Worm (Caenorhabditis elegans) whole organism, L1 larva: ENCODE results near the gene C25H3.15.

ENCODE experiments used
- C04F5.9 ChIP-seq: sonication (generic microtip); optimal IDR thresholded peaks from 2 replicates; lab custom pipeline; 2016; ENCODE audit warnings: missing genetic modification characterization, missing compliant biosample characterization
- C16A3.4 ChIP-seq: fragments of 150-350 bp; optimal IDR thresholded peaks from 2 replicates; lab custom pipeline; 2014; ENCODE audit warnings: missing biosample characterization, missing genetic modification characterization
- C34B4.2 ChIP-seq: sonication (generic microtip); optimal IDR thresholded peaks from 2 replicates; lab custom pipeline; 2017; ENCODE audit warnings: mild to moderate bottlenecking, missing genetic modification characterization, missing compliant biosample characterization
- F16B12.6 ChIP-seq: fragments of 150-350 bp; optimal IDR thresholded peaks from 2 replicates; lab custom pipeline; 2014; ENCODE audit warnings: missing biosample characterization, missing genetic modification characterization
- aly-2 ChIP-seq: fragments of 150-350 bp; optimal IDR thresholded peaks from 2 replicates; lab custom pipeline; 2014; ENCODE audit warnings: missing biosample characterization, missing genetic modification characterization
- ama-1 ChIP-seq: fragments of 150-350 bp; optimal IDR thresholded peaks from 2 replicates; lab custom pipeline; 2014
- ceh-8 ChIP-seq: fragments of 200-800 bp; sonication (Bioruptor generic); optimal IDR thresholded peaks from 2 replicates; lab custom pipeline; 2018; ENCODE audit warnings: mild to moderate bottlenecking, missing genetic modification characterization, moderate library complexity, missing compliant biosample characterization
- ceh-82 ChIP-seq, 3 experiments: fragments of 150-350 bp in 1 of 3; sonication (generic microtip) in 2 of 3; optimal IDR thresholded peaks; 2 replicates each; lab custom pipeline; 2014 to 2017; ENCODE audit warnings: missing biosample characterization in 3 of 3, missing genetic modification characterization in 3 of 3
- ces-1 ChIP-seq: fragments of 150-350 bp; optimal IDR thresholded peaks from 2 replicates; lab custom pipeline; 2014; ENCODE audit warnings: missing biosample characterization, missing genetic modification reagents, missing genetic modification characterization
- dsc-1 ChIP-seq: sonication (generic microtip); optimal IDR thresholded peaks from 2 replicates; lab custom pipeline; 2016; ENCODE audit warnings: mild to moderate bottlenecking, missing genetic modification characterization, missing compliant biosample characterization
- egl-27 ChIP-seq, 2 experiments: fragments of 150-350 bp in 1 of 2; sonication (generic microtip); optimal IDR thresholded peaks; 3 replicates each; lab custom pipeline; 2017 to 2018; ENCODE audit warnings: missing biosample characterization in 2 of 2, missing genetic modification characterization in 2 of 2, missing genetic modification reagents in 2 of 2
- elt-2 ChIP-seq: sonication (generic microtip); optimal IDR thresholded peaks from 2 replicates; lab custom pipeline; 2016; ENCODE audit warnings: missing genetic modification characterization, mild to moderate bottlenecking, inconsistent platforms, missing compliant biosample characterization, missing genetic modification reagents
- fkh-10 ChIP-seq: sonication (generic microtip); optimal IDR thresholded peaks from 2 replicates; lab custom pipeline; 2017; ENCODE audit warnings: missing biosample characterization, missing genetic modification reagents, missing genetic modification characterization
- fkh-8 ChIP-seq: sonication (generic microtip); optimal IDR thresholded peaks from 2 replicates; lab custom pipeline; 2016; ENCODE audit warnings: mild to moderate bottlenecking, missing genetic modification characterization, missing compliant biosample characterization
- fos-1 ChIP-seq: fragments of 150-350 bp; optimal IDR thresholded peaks from 2 replicates; lab custom pipeline; 2014; ENCODE audit warnings: missing biosample characterization, missing genetic modification characterization
- grh-1 ChIP-seq: fragments of 200-800 bp; sonication (Bioruptor generic); IDR thresholded peaks from 2 replicates; pipeline ENCODE4 v1.3.6; 2022; ENCODE audit warnings: missing genetic modification reagents, missing genetic modification characterization, missing compliant biosample characterization
- hlh-4 ChIP-seq: sonication (generic microtip); optimal IDR thresholded peaks from 2 replicates; lab custom pipeline; 2016; ENCODE audit warnings: mild to moderate bottlenecking, missing genetic modification characterization, missing compliant biosample characterization
- hpl-2 ChIP-seq: fragments of 150-350 bp; optimal IDR thresholded peaks from 2 replicates; lab custom pipeline; 2014; ENCODE audit warnings: missing biosample characterization, missing genetic modification reagents, missing genetic modification characterization
- irx-1 ChIP-seq: sonication (generic microtip); optimal IDR thresholded peaks from 2 replicates; lab custom pipeline; 2016; ENCODE audit warnings: missing genetic modification characterization, missing compliant biosample characterization
- jun-1 ChIP-seq: fragments of 150-350 bp; optimal IDR thresholded peaks from 2 replicates; lab custom pipeline; 2014; ENCODE audit warnings: missing biosample characterization, missing genetic modification reagents, missing genetic modification characterization
- lin-13 ChIP-seq: fragments of 150-350 bp; optimal IDR thresholded peaks from 2 replicates; lab custom pipeline; 2014; ENCODE audit warnings: missing biosample characterization, missing genetic modification reagents, missing genetic modification characterization
- lin-14 ChIP-seq: fragments of 200-800 bp; sonication (Bioruptor generic); optimal IDR thresholded peaks from 2 replicates; lab custom pipeline; 2018; ENCODE audit warnings: mild to moderate bottlenecking, missing genetic modification characterization, moderate library complexity, missing compliant biosample characterization
- lin-15B ChIP-seq: fragments of 150-350 bp; sonication (generic microtip); optimal IDR thresholded peaks from 3 replicates; lab custom pipeline; 2014; ENCODE audit warnings: missing biosample characterization, missing genetic modification characterization
- lin-35 ChIP-seq, 2 experiments: fragments of 150-350 bp; optimal IDR thresholded peaks; 2 replicates each; lab custom pipeline; 2014; ENCODE audit warnings: missing biosample characterization in 2 of 2, missing genetic modification characterization in 2 of 2, missing genetic modification reagents in 2 of 2
- lin-39 ChIP-seq: fragments of 150-350 bp; optimal IDR thresholded peaks from 2 replicates; lab custom pipeline; 2014; ENCODE audit warnings: missing biosample characterization, missing genetic modification reagents, missing genetic modification characterization
- lir-3 ChIP-seq: sonication (generic microtip); optimal IDR thresholded peaks from 2 replicates; lab custom pipeline; 2016; ENCODE audit warnings: mild to moderate bottlenecking, missing genetic modification characterization, moderate library complexity, missing compliant biosample characterization; ENCODE audit not compliant: poor library complexity
- mab-9 ChIP-seq: fragments of 200-800 bp; sonication (Bioruptor generic); IDR thresholded peaks from 2 replicates; pipeline ENCODE4 v1.3.6; 2022; ENCODE audit warnings: missing genetic modification reagents, missing genetic modification characterization, missing compliant biosample characterization
- mdl-1 ChIP-seq, 2 experiments: fragments of 150-350 bp; optimal IDR thresholded peaks; 2 replicates each; lab custom pipeline; 2014 to 2017; ENCODE audit warnings: missing biosample characterization in 2 of 2, missing genetic modification characterization in 2 of 2, inconsistent platforms in 1 of 2
- mep-1 ChIP-seq: fragments of 150-350 bp; optimal IDR thresholded peaks from 2 replicates; lab custom pipeline; 2014; ENCODE audit warnings: missing biosample characterization, missing genetic modification characterization
- nhr-12 ChIP-seq: sonication (generic microtip); optimal IDR thresholded peaks from 2 replicates; lab custom pipeline; 2017; ENCODE audit warnings: missing biosample characterization, missing genetic modification characterization
- nhr-19 ChIP-seq: fragments of 200-800 bp; sonication (Bioruptor generic); conservative IDR thresholded peaks from 2 replicates; pipeline ENCODE4 v1.3.6; 2022; ENCODE audit warnings: missing genetic modification characterization, missing compliant biosample characterization
- nhr-20 ChIP-seq: sonication (generic microtip); optimal IDR thresholded peaks from 2 replicates; lab custom pipeline; 2016; ENCODE audit warnings: mild to moderate bottlenecking, missing genetic modification characterization, missing compliant biosample characterization
- nhr-28 ChIP-seq: fragments of 150-350 bp; optimal IDR thresholded peaks from 2 replicates; lab custom pipeline; 2014; ENCODE audit warnings: missing biosample characterization, missing genetic modification characterization
- nhr-47 ChIP-seq: sonication (generic microtip); optimal IDR thresholded peaks from 2 replicates; lab custom pipeline; 2016; ENCODE audit warnings: mild to moderate bottlenecking, missing genetic modification characterization, moderate library complexity, missing compliant biosample characterization
- nhr-84 ChIP-seq: sonication (generic microtip); optimal IDR thresholded peaks from 2 replicates; lab custom pipeline; 2017; ENCODE audit warnings: missing biosample characterization, missing genetic modification characterization
- nhr-85 ChIP-seq: sonication (generic microtip); peaks from one replicate; lab custom pipeline; 2016; ENCODE audit warnings: missing genetic modification characterization, inconsistent platforms, missing compliant biosample characterization
- pag-3 ChIP-seq: sonication (generic microtip); optimal IDR thresholded peaks from 2 replicates; lab custom pipeline; 2017; ENCODE audit warnings: missing genetic modification characterization, mild to moderate bottlenecking, missing compliant biosample characterization, antibody characterized with exemption, borderline replicate concordance; ENCODE audit not compliant: insufficient read depth
- pax-3 ChIP-seq: fragments of 200-800 bp; sonication (Bioruptor generic); optimal IDR thresholded peaks from 2 replicates; lab custom pipeline; 2018; ENCODE audit warnings: mild to moderate bottlenecking, missing genetic modification characterization, moderate library complexity, missing compliant biosample characterization
- skn-1 ChIP-seq: fragments of 150-350 bp; optimal IDR thresholded peaks from 2 replicates; lab custom pipeline; 2014; ENCODE audit warnings: missing biosample characterization, missing genetic modification characterization
- snpc-4 ChIP-seq: fragments of 150-350 bp; optimal IDR thresholded peaks from 2 replicates; lab custom pipeline; 2014; ENCODE audit warnings: missing biosample characterization, missing genetic modification characterization
- snu-23 ChIP-seq: sonication (generic microtip); optimal IDR thresholded peaks from 2 replicates; lab custom pipeline; 2016; ENCODE audit warnings: missing genetic modification characterization, missing compliant biosample characterization
- sox-4 ChIP-seq: sonication (generic microtip); optimal IDR thresholded peaks from 2 replicates; lab custom pipeline; 2016; ENCODE audit warnings: missing genetic modification characterization, missing compliant biosample characterization
- sptf-1 ChIP-seq: fragments of 150-350 bp; optimal IDR thresholded peaks from 2 replicates; lab custom pipeline; 2014; ENCODE audit warnings: missing biosample characterization, missing genetic modification characterization
- sup-37 ChIP-seq: fragments of 200-800 bp; sonication (Bioruptor generic); optimal IDR thresholded peaks from 2 replicates; lab custom pipeline; 2018; ENCODE audit warnings: mild to moderate bottlenecking, missing genetic modification characterization, missing compliant biosample characterization
- tbx-2 ChIP-seq: sonication (generic microtip); optimal IDR thresholded peaks from 2 replicates; lab custom pipeline; 2016; ENCODE audit warnings: missing genetic modification characterization, missing compliant biosample characterization
- unc-62 ChIP-seq: fragments of 150-350 bp; optimal IDR thresholded peaks from 2 replicates; lab custom pipeline; 2014; ENCODE audit warnings: missing biosample characterization, missing genetic modification reagents, missing genetic modification characterization
- unc-86 ChIP-seq: sonication (generic microtip); optimal IDR thresholded peaks from 2 replicates; lab custom pipeline; 2016; ENCODE audit warnings: missing genetic modification characterization, missing compliant biosample characterization
- unc-98 ChIP-seq: fragments of 200-800 bp; sonication (Bioruptor generic); IDR thresholded peaks from 2 replicates; pipeline ENCODE4 v1.3.6; 2022; ENCODE audit warnings: missing genetic modification characterization, missing compliant biosample characterization
- xbp-1 ChIP-seq: sonication (generic microtip); optimal IDR thresholded peaks from 2 replicates; lab custom pipeline; 2016; ENCODE audit warnings: missing genetic modification characterization, missing compliant biosample characterization
- zag-1 ChIP-seq: fragments of 150-350 bp; optimal IDR thresholded peaks from 2 replicates; lab custom pipeline; 2014; ENCODE audit warnings: missing biosample characterization, missing genetic modification characterization
- zip-4 ChIP-seq: fragments of 200-800 bp; sonication (Bioruptor generic); optimal IDR thresholded peaks from 2 replicates; lab custom pipeline; 2018; ENCODE audit warnings: mild to moderate bottlenecking, missing genetic modification characterization, moderate library complexity, missing compliant biosample characterization
- ztf-11 ChIP-seq, 2 experiments: sonication (generic microtip); optimal IDR thresholded peaks; 2 replicates each; lab custom pipeline; 2016 to 2017; ENCODE audit warnings: missing genetic modification characterization in 2 of 2, missing biosample characterization in 1 of 2, missing compliant biosample characterization in 1 of 2
- ztf-4 ChIP-seq: fragments of 150-350 bp; optimal IDR thresholded peaks from 2 replicates; lab custom pipeline; 2014; ENCODE audit warnings: missing biosample characterization, missing genetic modification characterization

C25H3.15 gene

DNA sequence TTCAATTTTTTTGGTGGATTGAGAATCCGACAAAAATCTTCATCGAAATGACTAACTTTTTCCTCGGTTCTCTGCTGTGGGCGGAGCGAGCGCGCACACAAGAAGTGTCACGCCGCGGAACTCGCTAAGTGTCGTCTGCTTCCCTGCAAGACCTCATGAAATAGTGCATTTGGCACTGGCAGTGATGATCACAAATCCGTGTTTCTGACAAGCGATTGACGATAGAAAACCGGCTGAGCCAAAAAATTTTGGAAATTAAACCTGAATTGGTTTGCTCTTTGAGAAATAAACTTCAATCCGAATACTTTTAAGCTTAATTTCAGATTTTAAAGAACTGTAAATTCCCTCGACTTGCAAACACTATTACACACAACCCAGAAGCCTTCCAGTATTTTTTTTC lies 36.4 kb downstream of the C25H3.15 start:
- TF ChIP-seq F16B12.6 (tag; lab: Kevin White, UChicago) (peak; percentile 12), grh-1 (GFP tag; lab: Robert Waterston, UW) (peak; percentile 67), skn-1 (tag; lab: Kevin White, UChicago) (peak; percentile 34), lin-13 (peak; percentile 53), ztf-11 (tag; optimal IDR thresholded peaks at IDR 0.05; lab: Kevin White, UChicago) (no peak), nhr-12 (tag; lab: Kevin White, UChicago) (no peak), pag-3 (tag; lab: Kevin White, UChicago) (no peak), sptf-1 (tag; lab: Kevin White, UChicago) (no peak), sup-37 (GFP tag; lab: Kevin White, UChicago) (peak; percentile 54), ces-1 (no peak), jun-1 (tag; lab: Kevin White, UChicago) (peak; percentile 9), ama-1 (peak; percentile 84), ztf-4 (tag; lab: Kevin White, UChicago) (peak; percentile 12), mab-9 (GFP tag; lab: Robert Waterston, UW) (peak; percentile 35; the same call in 1 of the 2 replicates), mdl-1 (tag; optimal IDR thresholded peaks at IDR 0.05; lab: Kevin White, UChicago) (peak in 1 of 2 experiments; percentile 73), lin-39 (tag; lab: Kevin White, UChicago) (peak; percentile 87), elt-2 (tag; lab: Kevin White, UChicago) (peak; percentile 87), nhr-28 (no peak), snu-23 (GFP tag; lab: Kevin White, UChicago) (peak; percentile 84), nhr-84 (tag; lab: Kevin White, UChicago) (no peak), lir-3 (peak; percentile 36), zag-1 (tag; lab: Kevin White, UChicago) (no peak), fos-1 (peak; percentile 70), lin-35 (GFP tag; optimal IDR thresholded peaks at IDR 0.05; lab: Kevin White, UChicago) (peak; percentile 45 to 72), snpc-4 (tag; lab: Kevin White, UChicago) (peak; percentile 99), fkh-10 (no peak), unc-62 (GFP tag; lab: Kevin White, UChicago) (no peak), hpl-2 (GFP tag; lab: Kevin White, UChicago) (no peak), xbp-1 (tag; lab: Kevin White, UChicago) (peak; percentile 67), egl-27 (tag; optimal IDR thresholded peaks at IDR 0.05; lab: Kevin White, UChicago) (peak in 1 of 2 experiments; percentile 57), ceh-8 (GFP tag; lab: Kevin White, UChicago) (no peak), sox-4 (tag; lab: Kevin White, UChicago) (no peak), fkh-8 (tag; lab: Kevin White, UChicago) (no peak), nhr-47 (tag; lab: Kevin White, UChicago) (peak; percentile 89), lin-15B (tag; lab: Kevin White, UChicago) (peak; percentile 36), C34B4.2 (tag; lab: Kevin White, UChicago) (no peak), tbx-2 (peak; percentile 75), C16A3.4 (tag; lab: Kevin White, UChicago) (peak; percentile 21), pax-3 (tag; lab: Kevin White, UChicago) (no peak), mep-1 (tag; lab: Kevin White, UChicago) (peak; percentile 51), nhr-19 (GFP tag; lab: Robert Waterston, UW) (peak; percentile 89), nhr-85 (tag; lab: Kevin White, UChicago) (peak; percentile 91), irx-1 (peak; percentile 58), nhr-20 (peak; percentile 78), aly-2 (tag; lab: Kevin White, UChicago) (peak; percentile 49), unc-86 (tag; lab: Kevin White, UChicago) (peak; percentile 40), unc-98 (no peak), ceh-82 (tag; optimal IDR thresholded peaks at IDR 0.05; lab: Kevin White, UChicago) (peak; percentile 44 to 80 (median 70)), hlh-4 (tag; lab: Kevin White, UChicago) (no peak), C04F5.9 (peak; percentile 25), dsc-1 (tag; lab: Kevin White, UChicago) (peak; percentile 71), lin-14 (GFP tag; lab: Kevin White, UChicago) (peak; percentile 71), zip-4 (GFP tag; lab: Kevin White, UChicago) (peak; percentile 58)
